Worm (Caenorhabditis elegans) whole organism, mixed stage, embryonic: ENCODE measurements around the gene ins-5.
A peak's percentile ranks its signal among the peaks of the same experiment; 100 is the strongest.

Experiments
- M03D4.4 ChIP-seq: sonication (generic microtip); optimal IDR thresholded peaks from 2 replicates; lab custom pipeline; 2017; ENCODE audit warnings: mild to moderate bottlenecking, missing genetic modification characterization, missing compliant biosample characterization
- blmp-1 ChIP-seq: fragments of 150-350 bp; optimal IDR thresholded peaks from 2 replicates; lab custom pipeline; 2014; ENCODE audit warnings: missing biosample characterization, missing genetic modification characterization
- ceh-39 ChIP-seq: fragments of 150-350 bp; optimal IDR thresholded peaks from 2 replicates; lab custom pipeline; 2014; ENCODE audit warnings: missing biosample characterization, missing genetic modification characterization
- ceh-43 ChIP-seq: fragments of 200-800 bp; sonication (Bioruptor generic); optimal IDR thresholded peaks from 2 replicates; lab custom pipeline; 2018; ENCODE audit warnings: mild to moderate bottlenecking, missing genetic modification characterization, moderate library complexity, missing compliant biosample characterization
- ces-1 ChIP-seq: fragments of 150-350 bp; optimal IDR thresholded peaks from 2 replicates; lab custom pipeline; 2014; ENCODE audit warnings: missing biosample characterization, missing genetic modification reagents, missing genetic modification characterization
- cnd-1 ChIP-seq: fragments of 200-800 bp; sonication (Bioruptor generic); optimal IDR thresholded peaks from 2 replicates; lab custom pipeline; 2018; ENCODE audit warnings: mild to moderate bottlenecking, missing genetic modification characterization, missing compliant biosample characterization
- elt-1 ChIP-seq: sonication (generic microtip); optimal IDR thresholded peaks from 2 replicates; lab custom pipeline; 2017; ENCODE audit warnings: missing genetic modification characterization, mild to moderate bottlenecking, missing compliant biosample characterization, antibody characterized with exemption, moderate library complexity, borderline replicate concordance; ENCODE audit not compliant: insufficient read depth
- elt-3 ChIP-seq: fragments of 150-350 bp; optimal IDR thresholded peaks from 2 replicates; lab custom pipeline; 2014; ENCODE audit warnings: missing biosample characterization, missing genetic modification characterization
- flh-1 ChIP-seq: fragments of 200-800 bp; sonication (Bioruptor generic); optimal IDR thresholded peaks from 2 replicates; lab custom pipeline; 2018; ENCODE audit warnings: mild to moderate bottlenecking, missing genetic modification characterization, moderate library complexity, missing compliant biosample characterization
- ham-2 ChIP-seq: fragments of 200-800 bp; sonication (Bioruptor generic); optimal IDR thresholded peaks from 2 replicates; lab custom pipeline; 2018; ENCODE audit warnings: mild to moderate bottlenecking, missing genetic modification characterization, missing compliant biosample characterization
- hlh-1 ChIP-seq: fragments of 150-350 bp; optimal IDR thresholded peaks from 2 replicates; lab custom pipeline; 2014; ENCODE audit warnings: missing biosample characterization, missing genetic modification reagents, missing genetic modification characterization
- lin-13 ChIP-seq: fragments of 150-350 bp; optimal IDR thresholded peaks from 2 replicates; lab custom pipeline; 2014; ENCODE audit warnings: missing biosample characterization, missing genetic modification characterization
- lin-32 ChIP-seq: fragments of 200-800 bp; sonication (Bioruptor generic); optimal IDR thresholded peaks from 2 replicates; lab custom pipeline; 2018; ENCODE audit warnings: mild to moderate bottlenecking, missing genetic modification characterization, missing compliant biosample characterization
- lsy-2 ChIP-seq: fragments of 150-350 bp; optimal IDR thresholded peaks from 2 replicates; lab custom pipeline; 2014; ENCODE audit warnings: missing biosample characterization, missing genetic modification characterization
- mab-5 ChIP-seq: fragments of 150-350 bp; optimal IDR thresholded peaks from 2 replicates; lab custom pipeline; 2014; ENCODE audit warnings: missing biosample characterization, missing genetic modification characterization
- mep-1 ChIP-seq: fragments of 150-350 bp; optimal IDR thresholded peaks from 2 replicates; lab custom pipeline; 2017; ENCODE audit warnings: missing biosample characterization, missing genetic modification reagents, missing genetic modification characterization, inconsistent platforms
- mls-2 ChIP-seq: sonication (generic microtip); optimal IDR thresholded peaks from 2 replicates; lab custom pipeline; 2016; ENCODE audit warnings: mild to moderate bottlenecking, missing genetic modification characterization, moderate library complexity, missing compliant biosample characterization
- nhr-12 ChIP-seq: fragments of 150-350 bp; optimal IDR thresholded peaks from 2 replicates; lab custom pipeline; 2014; ENCODE audit warnings: missing biosample characterization, missing genetic modification characterization
- nhr-237 ChIP-seq: fragments of 150-350 bp; optimal IDR thresholded peaks from 2 replicates; lab custom pipeline; 2014; ENCODE audit warnings: missing biosample characterization, missing genetic modification characterization
- nhr-28 ChIP-seq: fragments of 150-350 bp; optimal IDR thresholded peaks from 2 replicates; lab custom pipeline; 2014; ENCODE audit warnings: missing biosample characterization, missing genetic modification characterization
- nhr-76 ChIP-seq: sonication (generic microtip); optimal IDR thresholded peaks from 2 replicates; lab custom pipeline; 2017; ENCODE audit warnings: missing biosample characterization, missing genetic modification characterization
- pha-4 ChIP-seq: fragments of 150-350 bp; optimal IDR thresholded peaks from 2 replicates; lab custom pipeline; 2018; ENCODE audit warnings: missing biosample characterization, missing genetic modification reagents, missing genetic modification characterization
- sem-2 ChIP-seq: fragments of 200-800 bp; sonication (Bioruptor generic); optimal IDR thresholded peaks from 2 replicates; lab custom pipeline; 2018; ENCODE audit warnings: mild to moderate bottlenecking, missing genetic modification characterization, missing compliant biosample characterization
- snpc-4 ChIP-seq: fragments of 150-350 bp; optimal IDR thresholded peaks from 2 replicates; lab custom pipeline; 2014; ENCODE audit warnings: missing biosample characterization, missing genetic modification characterization
- sptf-1 ChIP-seq: sonication (generic microtip); optimal IDR thresholded peaks from 2 replicates; lab custom pipeline; 2017; ENCODE audit warnings: mild to moderate bottlenecking, missing genetic modification characterization, moderate library complexity, missing compliant biosample characterization
- unc-39 ChIP-seq: fragments of 150-350 bp; optimal IDR thresholded peaks from 2 replicates; lab custom pipeline; 2014; ENCODE audit warnings: missing biosample characterization, missing genetic modification characterization
- zip-8 ChIP-seq: fragments of 150-350 bp; optimal IDR thresholded peaks from 2 replicates; lab custom pipeline; 2014; ENCODE audit warnings: missing biosample characterization, missing genetic modification characterization
- ztf-11 ChIP-seq: fragments of 150-350 bp; optimal IDR thresholded peaks from 2 replicates; lab custom pipeline; 2014; ENCODE audit warnings: missing biosample characterization, missing genetic modification characterization

The ins-5 gene

DNA sequence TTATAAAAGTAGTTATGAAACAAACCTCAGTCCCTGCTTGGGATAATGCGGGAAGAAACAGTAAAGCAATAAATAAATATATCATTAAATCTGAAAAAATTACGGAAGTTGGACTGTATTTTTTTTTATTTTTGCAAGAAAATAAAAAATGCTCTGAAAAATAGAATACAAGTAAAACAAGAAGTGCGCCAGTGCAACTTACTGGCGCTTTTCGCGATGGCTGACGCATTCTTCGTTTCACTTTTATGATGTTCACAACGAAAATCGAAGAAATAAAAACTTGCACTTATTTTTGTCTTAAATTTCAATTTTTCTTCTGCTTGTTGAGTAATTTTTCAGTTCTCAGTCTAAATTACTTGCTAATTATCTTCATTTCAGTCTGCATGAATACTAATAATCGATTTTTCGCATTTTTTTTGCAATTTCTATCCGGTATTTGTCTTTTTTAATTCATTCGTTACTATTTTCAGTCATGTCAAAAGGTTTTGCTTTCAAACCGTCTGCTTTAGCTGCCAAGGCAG is 50.3 kb downstream of the ins-5 start, which contains the start of the genes R12C12.6 and ran-5:
Gene R12C12.6 (minus strand): TSS at position 229 of the 521 bp plus-strand sequence.
Gene ran-5 (plus strand): TSS at position 471 of the 521 bp plus-strand sequence.
- TF ChIP-seq lsy-2 (peak; percentile 67), mls-2 (peak; percentile 47), M03D4.4 (tag; lab: Kevin White, UChicago) (peak; percentile 67), sem-2 (no peak), pha-4 (tag; lab: Kevin White, UChicago) (peak; percentile 38), ztf-11 (tag; lab: Kevin White, UChicago) (no peak), elt-1 (tag; lab: Kevin White, UChicago) (no peak), sptf-1 (tag; lab: Kevin White, UChicago) (peak; percentile 62), ceh-43 (peak; percentile 22), snpc-4 (tag; lab: Kevin White, UChicago) (no peak), flh-1 (GFP tag; lab: Kevin White, UChicago) (no peak), elt-3 (tag; lab: Kevin White, UChicago) (no peak), nhr-28 (tag; lab: Kevin White, UChicago) (no peak), ceh-39 (tag; lab: Kevin White, UChicago) (no peak), lin-32 (GFP tag; lab: Kevin White, UChicago) (no peak), nhr-76 (no peak), zip-8 (tag; lab: Kevin White, UChicago) (no peak), ces-1 (peak; percentile 41), unc-39 (tag; lab: Kevin White, UChicago) (no peak), mep-1 (tag; lab: Kevin White, UChicago) (peak; percentile 74), mab-5 (tag; lab: Kevin White, UChicago) (no peak), ham-2 (GFP tag; lab: Kevin White, UChicago) (no peak), cnd-1 (tag; lab: Kevin White, UChicago) (peak; percentile 3), lin-13 (tag; lab: Kevin White, UChicago) (peak; percentile 78), nhr-12 (tag; lab: Kevin White, UChicago) (no peak), hlh-1 (tag; lab: Kevin White, UChicago) (no peak), blmp-1 (tag; lab: Kevin White, UChicago) (no peak), nhr-237 (tag; lab: Kevin White, UChicago) (peak; percentile 46)
